Fruit fly (Drosophila melanogaster) whole organism, embryonic: ENCODE data around the gene slam.

ENCODE experiments used
- Antp ChIP-seq: fragments of 200-800 bp; sonication (Bioruptor generic); optimal IDR thresholded peaks from 3 replicates; lab custom pipeline; 2016; ENCODE audit warnings: missing biosample characterization, missing genetic modification characterization
- Asciz ChIP-seq: fragments of 200-800 bp; sonication (Bioruptor generic); optimal IDR thresholded peaks from 2 replicates; lab custom pipeline; 2017; ENCODE audit warnings: missing biosample characterization, mild to moderate bottlenecking, missing genetic modification characterization, missing genetic modification reagents
- CG1024 ChIP-seq: fragments of 200-800 bp; sonication (Bioruptor generic); IDR thresholded peaks from 2 replicates; pipeline ENCODE4 v1.3.6; 2022; ENCODE audit warnings: missing biosample characterization, missing genetic modification characterization
- CG11093 ChIP-seq: fragments of 200-800 bp; sonication (Bioruptor generic); IDR thresholded peaks from 3 replicates; pipeline ENCODE4 v1.3.6; 2022; ENCODE audit warnings: missing biosample characterization, missing genetic modification characterization
- CG11247 ChIP-seq: fragments of 200-800 bp; sonication (Bioruptor generic); IDR thresholded peaks from 2 replicates; pipeline ENCODE4 v1.3.6; 2022; ENCODE audit warnings: missing biosample characterization, missing genetic modification characterization
- CG11695 ChIP-seq: fragments of 200-800 bp; sonication (Bioruptor generic); IDR thresholded peaks from 3 replicates; pipeline ENCODE4 v1.3.6; 2022; ENCODE audit warnings: missing biosample characterization, missing genetic modification characterization
- CG14050 ChIP-seq: fragments of 200-800 bp; sonication (Bioruptor generic); IDR thresholded peaks from 3 replicates; pipeline ENCODE4 v1.3.6; 2022; ENCODE audit warnings: missing biosample characterization, missing genetic modification characterization
- CG14860 ChIP-seq: fragments of 200-800 bp; sonication (Bioruptor generic); IDR thresholded peaks from 3 replicates; pipeline ENCODE4 v1.3.6; 2022; ENCODE audit warnings: missing biosample characterization, missing genetic modification characterization; ENCODE audit not compliant: partially characterized antibody
- CG14965 ChIP-seq: fragments of 200-800 bp; sonication (Bioruptor generic); optimal IDR thresholded peaks from 2 replicates; lab custom pipeline; 2016; ENCODE audit warnings: missing biosample characterization, missing genetic modification characterization, borderline replicate concordance
- CG15479 ChIP-seq: fragments of 200-800 bp; sonication (Bioruptor generic); optimal IDR thresholded peaks from 3 replicates; lab custom pipeline; 2019; ENCODE audit warnings: missing biosample characterization, mild to moderate bottlenecking, missing genetic modification characterization, moderate library complexity
- CG18011 ChIP-seq: fragments of 200-800 bp; sonication (Bioruptor generic); optimal IDR thresholded peaks from 2 replicates; lab custom pipeline; 2017; ENCODE audit warnings: missing biosample characterization, missing genetic modification characterization, mild to moderate bottlenecking, moderate library complexity, missing genotype
- CG2120 ChIP-seq: fragments of 200-800 bp; sonication (Bioruptor generic); optimal IDR thresholded peaks from 3 replicates; lab custom pipeline; 2016; ENCODE audit warnings: missing biosample characterization, missing genetic modification characterization
- CG2202 ChIP-seq: fragments of 200-800 bp; sonication (Bioruptor generic); optimal IDR thresholded peaks from 2 replicates; lab custom pipeline; 2018; ENCODE audit warnings: missing biosample characterization, mild to moderate bottlenecking, missing genetic modification characterization
- CG2678 ChIP-seq: fragments of 200-800 bp; sonication (Bioruptor generic); optimal IDR thresholded peaks from 3 replicates; lab custom pipeline; 2019; ENCODE audit warnings: missing biosample characterization, mild to moderate bottlenecking, missing genetic modification characterization, moderate library complexity
- CG30403 ChIP-seq: fragments of 200-800 bp; sonication (Bioruptor generic); optimal IDR thresholded peaks from 3 replicates; lab custom pipeline; 2016; ENCODE audit warnings: missing biosample characterization, missing genetic modification characterization
- CG30431 ChIP-seq: fragments of 200-800 bp; sonication (Bioruptor generic); optimal IDR thresholded peaks from 2 replicates; lab custom pipeline; 2017; ENCODE audit warnings: missing biosample characterization, missing genetic modification characterization
- CG4360 ChIP-seq: fragments of 200-800 bp; sonication (Bioruptor generic); IDR thresholded peaks from 2 replicates; pipeline ENCODE4 v1.3.6; 2022; ENCODE audit warnings: missing biosample characterization, missing genetic modification characterization
- CG4424 ChIP-seq: fragments of 200-800 bp; sonication (Bioruptor generic); optimal IDR thresholded peaks from 3 replicates; lab custom pipeline; 2016; ENCODE audit warnings: missing biosample characterization, missing genetic modification characterization
- CG6683 ChIP-seq: fragments of 200-800 bp; sonication (Bioruptor generic); optimal IDR thresholded peaks from 2 replicates; lab custom pipeline; 2017; ENCODE audit warnings: missing biosample characterization, mild to moderate bottlenecking, missing genetic modification characterization, missing genetic modification reagents
- CG6791 ChIP-seq: fragments of 200-800 bp; sonication (Bioruptor generic); IDR thresholded peaks from 3 replicates; pipeline ENCODE4 v1.3.6; 2022; ENCODE audit warnings: missing biosample characterization, missing genetic modification characterization; ENCODE audit not compliant: partially characterized antibody
- CG6854 ChIP-seq: fragments of 200-800 bp; sonication (Bioruptor generic); optimal IDR thresholded peaks from 3 replicates; lab custom pipeline; 2017; ENCODE audit warnings: missing biosample characterization, mild to moderate bottlenecking, missing genetic modification characterization
- CG8089 ChIP-seq: fragments of 200-800 bp; sonication (Bioruptor generic); optimal IDR thresholded peaks from 3 replicates; lab custom pipeline; 2016; ENCODE audit warnings: missing biosample characterization, missing genetic modification characterization
- CTCF ChIP-seq: fragments of 200-800 bp; sonication (Bioruptor generic); optimal IDR thresholded peaks from 2 replicates; lab custom pipeline; 2017; ENCODE audit warnings: missing biosample characterization, mild to moderate bottlenecking, missing genetic modification characterization, moderate library complexity
- CkIIα-i1 ChIP-seq: fragments of 200-800 bp; sonication (Bioruptor generic); IDR thresholded peaks from 2 replicates; pipeline ENCODE4 v1.3.6; 2022; ENCODE audit warnings: missing biosample characterization, missing genetic modification characterization
- D ChIP-seq, 2 experiments: fragments of 200-800 bp in 1 of 2; fragments of >200 bp in 1 of 2; sonication (Bioruptor generic) in 1 of 2; optimal IDR thresholded peaks; 2 replicates in 1 of 2; 3 replicates in 1 of 2; lab custom pipeline; 2017; ENCODE audit warnings: mild to moderate bottlenecking in 1 of 2, missing biosample characterization in 1 of 2, missing genetic modification characterization in 1 of 2, missing genetic modification reagents in 1 of 2
- Doc2 ChIP-seq: fragments of 200-800 bp; sonication (Bioruptor generic); IDR thresholded peaks from 2 replicates; pipeline ENCODE4 v1.3.6; 2022; ENCODE audit warnings: missing biosample characterization, missing genetic modification characterization
- Ets97D ChIP-seq: fragments of 200-800 bp; sonication (Bioruptor generic); optimal IDR thresholded peaks from 3 replicates; lab custom pipeline; 2016; ENCODE audit warnings: missing biosample characterization, missing genetic modification characterization
- Lim3 ChIP-seq: fragments of 200-800 bp; sonication (Bioruptor generic); IDR thresholded peaks from 2 replicates; pipeline ENCODE4 v1.3.6; 2022; ENCODE audit warnings: missing biosample characterization, missing genetic modification characterization
- MTF-1 ChIP-seq: fragments of 200-800 bp; sonication (Bioruptor generic); optimal IDR thresholded peaks from 2 replicates; lab custom pipeline; 2018; ENCODE audit warnings: missing biosample characterization, mild to moderate bottlenecking, missing genetic modification characterization, borderline replicate concordance
- Neu2 ChIP-seq: fragments of 200-800 bp; sonication (Bioruptor generic); optimal IDR thresholded peaks from 3 replicates; lab custom pipeline; 2016; ENCODE audit warnings: missing biosample characterization, missing genetic modification characterization, borderline replicate concordance
- Nf-YA ChIP-seq: fragments of 200-800 bp; sonication (Bioruptor generic); IDR thresholded peaks from 2 replicates; pipeline ENCODE4 v1.3.6; 2022; ENCODE audit warnings: missing biosample characterization, missing genetic modification characterization
- Spps ChIP-seq: fragments of 200-800 bp; sonication (Bioruptor generic); optimal IDR thresholded peaks from 2 replicates; lab custom pipeline; 2018; ENCODE audit warnings: missing biosample characterization, mild to moderate bottlenecking, missing genetic modification characterization
- Ssrp ChIP-seq: fragments of 200-800 bp; sonication (Bioruptor generic); optimal IDR thresholded peaks from 2 replicates; lab custom pipeline; 2018; ENCODE audit warnings: missing biosample characterization, mild to moderate bottlenecking, missing genetic modification characterization, moderate library complexity
- abd-A ChIP-seq: fragments of 200-800 bp; sonication (Bioruptor generic); optimal IDR thresholded peaks from 3 replicates; lab custom pipeline; 2019; ENCODE audit warnings: missing biosample characterization, mild to moderate bottlenecking, missing genetic modification characterization, moderate library complexity
- ato ChIP-seq: fragments of 200-800 bp; sonication (Bioruptor generic); IDR thresholded peaks from 2 replicates; pipeline ENCODE4 v1.3.6; 2022; ENCODE audit warnings: missing biosample characterization, missing genetic modification characterization; ENCODE audit not compliant: partially characterized antibody
- cad ChIP-seq: fragments of >200 bp; optimal IDR thresholded peaks from 2 replicates; lab custom pipeline; 2017; ENCODE audit warnings: missing biosample characterization, missing genetic modification characterization
- crc ChIP-seq: fragments of 200-800 bp; sonication (Bioruptor generic); optimal IDR thresholded peaks from 2 replicates; lab custom pipeline; 2016; ENCODE audit warnings: missing biosample characterization, missing genetic modification characterization
- dati ChIP-seq: fragments of 200-800 bp; sonication (Bioruptor generic); IDR thresholded peaks from 2 replicates; pipeline ENCODE4 v1.3.6; 2022; ENCODE audit warnings: missing biosample characterization, missing genetic modification characterization
- exex ChIP-seq: fragments of 200-800 bp; sonication (Bioruptor generic); optimal IDR thresholded peaks from 4 replicates; lab custom pipeline; 2018; ENCODE audit warnings: missing biosample characterization, mild to moderate bottlenecking, missing genetic modification characterization, moderate library complexity
- her ChIP-seq: fragments of 200-800 bp; sonication (Bioruptor generic); optimal IDR thresholded peaks from 2 replicates; lab custom pipeline; 2016; ENCODE audit warnings: missing biosample characterization, missing genetic modification characterization
- lab ChIP-seq: fragments of 200-800 bp; sonication (Bioruptor generic); optimal IDR thresholded peaks from 3 replicates; lab custom pipeline; 2017; ENCODE audit warnings: missing biosample characterization, missing genetic modification characterization, mild to moderate bottlenecking, moderate library complexity, missing genetic modification reagents
- lmd ChIP-seq: fragments of 200-800 bp; sonication (Bioruptor generic); IDR thresholded peaks from 2 replicates; pipeline ENCODE4 v1.3.6; 2022; ENCODE audit warnings: missing biosample characterization, missing genetic modification characterization
- luna ChIP-seq: fragments of 200-800 bp; sonication (Bioruptor generic); optimal IDR thresholded peaks from 2 replicates; lab custom pipeline; 2016; ENCODE audit warnings: missing biosample characterization, missing genetic modification characterization
- maf-S ChIP-seq: fragments of 200-800 bp; sonication (Bioruptor generic); optimal IDR thresholded peaks from 2 replicates; lab custom pipeline; 2016; ENCODE audit warnings: missing biosample characterization, missing genetic modification characterization
- nau ChIP-seq: fragments of 200-800 bp; sonication (Bioruptor generic); optimal IDR thresholded peaks from 3 replicates; lab custom pipeline; 2017; ENCODE audit warnings: missing biosample characterization, mild to moderate bottlenecking, missing genetic modification characterization, missing genetic modification reagents
- tgo ChIP-seq: fragments of 200-800 bp; sonication (Bioruptor generic); IDR thresholded peaks from 3 replicates; pipeline ENCODE4 v1.3.6; 2022; ENCODE audit warnings: missing biosample characterization, missing genetic modification characterization
- vvl ChIP-seq: fragments of 200-800 bp; sonication (Bioruptor generic); IDR thresholded peaks from 2 replicates; pipeline ENCODE4 v1.3.6; 2022; ENCODE audit warnings: missing biosample characterization, missing genetic modification characterization
- yki ChIP-seq: fragments of >200 bp; optimal IDR thresholded peaks from 3 replicates; lab custom pipeline; 2018
- zfh2 ChIP-seq: fragments of 200-800 bp; sonication (Bioruptor generic); optimal IDR thresholded peaks from 2 replicates; lab custom pipeline; 2016; ENCODE audit warnings: missing biosample characterization, missing genetic modification characterization

The slam gene

dm6 chr2L:6339010-6339897, 32.9 kb upstream of the slam start (continued):
- TF ChIP-seq CG4424 (peak; percentile 44), Ssrp (tag; lab: Kevin White, UChicago) (peak; percentile 40), dati (0 out of 2 replicates have a peak, but pooled peaks have one; percentile 41), CG6791 (0 out of 3 replicates have a peak, but pooled peaks have one; percentile 8), CG14965 (GFP tag; lab: Kevin White, UChicago) (no peak), zfh2 (GFP tag; lab: Kevin White, UChicago) (peak; percentile 53), lmd (GFP tag; lab: Robert Waterston, UW) (peak; percentile 31; the same call in 1 of the 2 replicates), Nf-YA (GFP tag; lab: Robert Waterston, UW) (no peak), lab (GFP tag; lab: Kevin White, UChicago) (peak; percentile 49), maf-S (GFP tag; lab: Kevin White, UChicago) (no peak), CG2202 (peak; percentile 30), CG15479 (peak; percentile 39), CG6683 (no peak), CG14050 (GFP tag; lab: Robert Waterston, UW) (no peak), ato (GFP tag; lab: Robert Waterston, UW) (no peak), Ets97D (GFP tag; lab: Kevin White, UChicago) (no peak), luna (no peak), Antp (GFP tag; lab: Kevin White, UChicago) (peak; percentile 34), CG30431 (GFP tag; lab: Kevin White, UChicago) (no peak), abd-A (no peak), tgo (peak; percentile 37; the same call in 2 of the 3 replicates), Spps (tag; lab: Kevin White, UChicago) (peak; percentile 21), CG2120 (GFP tag; lab: Kevin White, UChicago) (peak; percentile 71), yki (lab: Kevin White, UChicago) (no peak), CG6854 (no peak), CG11247 (GFP tag; lab: Robert Waterston, UW) (0 out of 2 replicates have a peak, but pooled peaks have one; percentile 23), CG18011 (GFP tag; lab: Kevin White, UChicago) (peak; percentile 38), Lim3 (GFP tag; lab: Robert Waterston, UW) (no peak), CG2678 (tag; lab: Kevin White, UChicago) (peak; percentile 51), exex (tag; lab: Kevin White, UChicago) (no peak), CkIIα-i1 (no peak), Neu2 (no peak), CG1024 (GFP tag; lab: Robert Waterston, UW) (no peak), nau (GFP tag; lab: Kevin White, UChicago) (no peak), her (peak; percentile 53), CG11695 (GFP tag; lab: Robert Waterston, UW) (no peak), CG4360 (no peak), CG30403 (GFP tag; lab: Kevin White, UChicago) (peak; percentile 56), CG14860 (no peak), CG11093 (GFP tag; lab: Robert Waterston, UW) (no peak), CG8089 (no peak), CTCF (GFP tag; lab: Kevin White, UChicago) (no peak), cad (GFP tag; lab: Kevin White, UChicago) (no peak), Doc2 (no peak), vvl (GFP tag; lab: Robert Waterston, UW) (peak; percentile 40), MTF-1 (peak; percentile 16), D (optimal IDR thresholded peaks at IDR 0.05; lab: Kevin White, UChicago) (peak; percentile 36), D (GFP tag; optimal IDR thresholded peaks at IDR 0.05; lab: Kevin White, UChicago) (no peak), crc (no peak), Asciz (GFP tag; lab: Kevin White, UChicago) (peak; percentile 28)
